Fruit fly (Drosophila melanogaster): Measurements from ENCODE around the gene CG14232.

- no peak for TF ChIP-seq psq (optimal IDR thresholded peaks at IDR 0.05)
- no peak for TF ChIP-seq usp (GFP tag; optimal IDR thresholded peaks at IDR 0.05)
- TF ChIP-seq EcR (GFP tag; optimal IDR thresholded peaks at IDR 0.05): no peak
- TF ChIP-seq Dll (optimal IDR thresholded peaks at IDR 0.05): no peak
Observed at dm6 chrX:19748565-19748964, 44.5 kb upstream of the CG14232 start.

Data from whole organism.